Fruit fly (Drosophila melanogaster) whole organism, embryonic: Measurements from ENCODE around the gene CG3764.

Experiments
- Asciz ChIP-seq: fragments of 200-800 bp; sonication (Bioruptor generic); optimal IDR thresholded peaks from 2 replicates; lab custom pipeline; 2017; ENCODE audit warnings: missing biosample characterization, mild to moderate bottlenecking, missing genetic modification characterization, missing genetic modification reagents
- CG13894 ChIP-seq: fragments of 200-800 bp; sonication (Bioruptor generic); optimal IDR thresholded peaks from 3 replicates; lab custom pipeline; 2018; ENCODE audit warnings: missing biosample characterization, mild to moderate bottlenecking, missing genetic modification characterization, moderate library complexity
- CG14441 ChIP-seq: fragments of 200-800 bp; sonication (Bioruptor generic); IDR thresholded peaks from 2 replicates; pipeline ENCODE4 v1.3.6; 2022; ENCODE audit warnings: missing biosample characterization, missing genetic modification characterization
- Elba2 ChIP-seq: fragments of 200-800 bp; sonication (Bioruptor generic); optimal IDR thresholded peaks from 3 replicates; lab custom pipeline; 2016; ENCODE audit warnings: missing biosample characterization, missing genetic modification characterization
- PHDP ChIP-seq: fragments of 200-800 bp; sonication (Bioruptor generic); optimal IDR thresholded peaks from 3 replicates; lab custom pipeline; 2018; ENCODE audit warnings: missing biosample characterization, mild to moderate bottlenecking, missing genetic modification characterization, moderate library complexity
- chn ChIP-seq: fragments of 200-800 bp; sonication (Bioruptor generic); optimal IDR thresholded peaks from 2 replicates; lab custom pipeline; 2016; ENCODE audit warnings: missing biosample characterization, missing genetic modification characterization
- crol ChIP-seq: fragments of 200-800 bp; sonication (Bioruptor generic); IDR thresholded peaks from 2 replicates; pipeline ENCODE4 v1.3.6; 2022; ENCODE audit warnings: missing biosample characterization, missing genetic modification characterization
- danr ChIP-seq: fragments of 200-800 bp; sonication (Bioruptor generic); IDR thresholded peaks from 2 replicates; pipeline ENCODE4 v1.3.6; 2022; ENCODE audit warnings: missing biosample characterization, missing genetic modification characterization
- eyg ChIP-seq: fragments of 200-800 bp; sonication (Bioruptor generic); optimal IDR thresholded peaks from 3 replicates; lab custom pipeline; 2016; ENCODE audit warnings: missing biosample characterization, missing genetic modification characterization
- fd3F ChIP-seq: fragments of 200-800 bp; sonication (Bioruptor generic); optimal IDR thresholded peaks from 2 replicates; lab custom pipeline; 2018; ENCODE audit warnings: missing biosample characterization, mild to moderate bottlenecking, missing genetic modification characterization, moderate library complexity
- fru ChIP-seq: fragments of >200 bp; optimal IDR thresholded peaks from 2 replicates; lab custom pipeline; 2017
- h ChIP-seq: fragments of >200 bp; optimal IDR thresholded peaks from 2 replicates; lab custom pipeline; 2017
- oc ChIP-seq: fragments of 200-800 bp; sonication (Bioruptor generic); optimal IDR thresholded peaks from 2 replicates; lab custom pipeline; 2018; ENCODE audit warnings: missing biosample characterization, mild to moderate bottlenecking, missing genetic modification characterization, moderate library complexity
- zfh2 ChIP-seq: fragments of 200-800 bp; sonication (Bioruptor generic); optimal IDR thresholded peaks from 2 replicates; lab custom pipeline; 2016; ENCODE audit warnings: missing biosample characterization, missing genetic modification characterization

dm6 chr3L:17000289-17000688 is 12.1 kb downstream of the CG3764 start:
- TF ChIP-seq Asciz (GFP tag; lab: Kevin White, UChicago) (no peak), CG14441 (GFP tag; lab: Robert Waterston, UW) (no peak), fru (lab: Kevin White, UChicago) (no peak), eyg (GFP tag; lab: Kevin White, UChicago) (no peak), Elba2 (GFP tag; lab: Kevin White, UChicago) (no peak), chn (GFP tag; lab: Kevin White, UChicago) (no peak), oc (tag; lab: Kevin White, UChicago) (no peak), danr (no peak), zfh2 (no peak), crol (GFP tag; lab: Robert Waterston, UW) (no peak), h (lab: Kevin White, UChicago) (no peak), fd3F (GFP tag; lab: Kevin White, UChicago) (no peak), CG13894 (tag; lab: Kevin White, UChicago) (no peak), PHDP (no peak)
